Fruit fly (Drosophila melanogaster): Measurements from ENCODE around the gene CG12253.

The CG12253 gene

dm6 chr2L:10974638-10975037 lies 13.0 kb upstream of the CG12253 start:
- TF ChIP-seq tai (GFP tag; optimal IDR thresholded peaks at IDR 0.05): no peak
- TF ChIP-seq foxo (GFP tag; optimal IDR thresholded peaks at IDR 0.05): no peak
- no peak for TF ChIP-seq Sp1 (GFP tag; optimal IDR thresholded peaks at IDR 0.05)
- no peak for TF ChIP-seq GATAd (GFP tag; optimal IDR thresholded peaks at IDR 0.05)
- no peak for TF ChIP-seq Rel (GFP tag; optimal IDR thresholded peaks at IDR 0.05)
- no peak for TF ChIP-seq Rel (tag; optimal IDR thresholded peaks at IDR 0.05)
- TF ChIP-seq dmrt93B (GFP tag; optimal IDR thresholded peaks at IDR 0.05): no peak
- TF ChIP-seq h (GFP tag; optimal IDR thresholded peaks at IDR 0.05): no peak
- no peak for TF ChIP-seq dl (GFP tag; optimal IDR thresholded peaks at IDR 0.05; ENCODE audit: insufficient read depth in 1 of 2, partially characterized antibody in 2 of 2)
- no peak for TF ChIP-seq fru (GFP tag; optimal IDR thresholded peaks at IDR 0.05)
- TF ChIP-seq Myc (optimal IDR thresholded peaks at IDR 0.05): no peak
- TF ChIP-seq sv (GFP tag; optimal IDR thresholded peaks at IDR 0.05): no peak
- TF ChIP-seq ey (GFP tag; optimal IDR thresholded peaks at IDR 0.05): no peak
- no peak for TF ChIP-seq Dif (GFP tag; optimal IDR thresholded peaks at IDR 0.05; ENCODE audit: partially characterized antibody)

- TF ChIP-seq CrebA (GFP tag; optimal IDR thresholded peaks at IDR 0.05; ENCODE audit: borderline replicate concordance) (no peak), Dfd (GFP tag; optimal IDR thresholded peaks at IDR 0.05) (no peak), h (GFP tag; optimal IDR thresholded peaks at IDR 0.05) (no peak)
These were observed 12.4 kb upstream of the CG12253 start, which contains the start of gene abo for dm6 chr2L:10975193-10975592. TSS of gene abo (minus strand) at chr2L:10975293.

dm6 chr2L:10976046-10976863 lies 11.4 kb upstream of the CG12253 start, which contains the start of the genes ATPsynG and SCAR:
TSS of gene ATPsynG (minus strand) at chr2L:10976399.
TSS of gene SCAR (plus strand) at chr2L:10976772.
- no peak for TF ChIP-seq Dif (GFP tag; optimal IDR thresholded peaks at IDR 0.05; ENCODE audit: partially characterized antibody)
- TF ChIP-seq Hr83 (GFP tag; optimal IDR thresholded peaks at IDR 0.05; ENCODE audit: poor library complexity, severe bottlenecking): no peak
- no peak for TF ChIP-seq pan (optimal IDR thresholded peaks at IDR 0.05)
- TF ChIP-seq dsf (GFP tag; optimal IDR thresholded peaks at IDR 0.05; ENCODE audit: borderline replicate concordance): no peak
- no peak for TF ChIP-seq ey (GFP tag; optimal IDR thresholded peaks at IDR 0.05)
- TF ChIP-seq CG32264 (GFP tag; optimal IDR thresholded peaks at IDR 0.05): no peak
- no peak for TF ChIP-seq Hnf4 (GFP tag; optimal IDR thresholded peaks at IDR 0.05)
- TF ChIP-seq jim (GFP tag; optimal IDR thresholded peaks at IDR 0.05): no peak
- TF ChIP-seq psq (GFP tag; optimal IDR thresholded peaks at IDR 0.05): no peak
- TF ChIP-seq fru (GFP tag; optimal IDR thresholded peaks at IDR 0.05): no peak
- TF ChIP-seq h (GFP tag; optimal IDR thresholded peaks at IDR 0.05): no peak
- no peak for TF ChIP-seq N (GFP tag; optimal IDR thresholded peaks at IDR 0.05)

dm6 chr2L:10976864-10977586 lies 10.6 kb upstream of the CG12253 start:
- TF ChIP-seq dmrt93B (GFP tag; optimal IDR thresholded peaks at IDR 0.05) (no peak), CG32264 (GFP tag; optimal IDR thresholded peaks at IDR 0.05) (no peak), Mio (GFP tag; optimal IDR thresholded peaks at IDR 0.05) (no peak), Hr83 (GFP tag; optimal IDR thresholded peaks at IDR 0.05; ENCODE audit: poor library complexity, severe bottlenecking) (no peak), Jra (GFP tag; optimal IDR thresholded peaks at IDR 0.05) (no peak), woc (GFP tag; optimal IDR thresholded peaks at IDR 0.05) (no peak), Rel (GFP tag; optimal IDR thresholded peaks at IDR 0.05) (no peak), Rel (tag; optimal IDR thresholded peaks at IDR 0.05) (no peak), Sp1 (GFP tag; optimal IDR thresholded peaks at IDR 0.05) (no peak), HLH106 (tag; optimal IDR thresholded peaks at IDR 0.05) (no peak), Abd-B (GFP tag; optimal IDR thresholded peaks at IDR 0.05) (no peak), Hr78 (GFP tag; optimal IDR thresholded peaks at IDR 0.05) (no peak), OdsH (GFP tag; optimal IDR thresholded peaks at IDR 0.05) (no peak), sv (GFP tag; optimal IDR thresholded peaks at IDR 0.05) (no peak), Dif (GFP tag; optimal IDR thresholded peaks at IDR 0.05; ENCODE audit: partially characterized antibody) (no peak)
